Worm (Caenorhabditis elegans) whole organism, L2 larva: ENCODE results near the gene R07H5.9.

Source experiments
- ama-1 ChIP-seq: fragments of 150-350 bp; optimal IDR thresholded peaks from 2 replicates; lab custom pipeline; 2018; ENCODE audit warnings: inconsistent platforms
- egl-27 ChIP-seq: sonication (generic microtip); optimal IDR thresholded peaks from 3 replicates; lab custom pipeline; 2017; ENCODE audit warnings: missing biosample characterization, missing genetic modification reagents, missing genetic modification characterization
- elt-3 ChIP-seq: sonication (generic microtip); optimal IDR thresholded peaks from 2 replicates; lab custom pipeline; 2017; ENCODE audit warnings: missing biosample characterization, missing genetic modification characterization
- gmeb-1 ChIP-seq: fragments of 150-350 bp; optimal IDR thresholded peaks from 2 replicates; lab custom pipeline; 2014; ENCODE audit warnings: missing biosample characterization, missing genetic modification characterization
- lin-39 ChIP-seq: fragments of 150-350 bp; optimal IDR thresholded peaks from 2 replicates; lab custom pipeline; 2014; ENCODE audit warnings: missing biosample characterization, missing genetic modification reagents, missing genetic modification characterization
- mdl-1 ChIP-seq, 2 experiments: fragments of 150-350 bp in 1 of 2; sonication (generic microtip) in 1 of 2; optimal IDR thresholded peaks; 2 replicates each; lab custom pipeline; 2017; ENCODE audit warnings: missing biosample characterization in 2 of 2, missing genetic modification characterization in 2 of 2
- nhr-237 ChIP-seq: fragments of 150-350 bp; optimal IDR thresholded peaks from 2 replicates; lab custom pipeline; 2014; ENCODE audit warnings: missing biosample characterization, missing genetic modification characterization
- nhr-25 ChIP-seq: fragments of 150-350 bp; sonication (generic microtip); optimal IDR thresholded peaks from 3 replicates; lab custom pipeline; 2014; ENCODE audit warnings: missing biosample characterization, missing genetic modification characterization
- nhr-77 ChIP-seq: fragments of 150-350 bp; optimal IDR thresholded peaks from 2 replicates; lab custom pipeline; 2014; ENCODE audit warnings: missing biosample characterization, missing genetic modification characterization
- peb-1 ChIP-seq: fragments of 150-350 bp; optimal IDR thresholded peaks from 2 replicates; lab custom pipeline; 2014; ENCODE audit warnings: missing biosample characterization, missing genetic modification characterization
- ztf-11 ChIP-seq: sonication (generic microtip); optimal IDR thresholded peaks from 2 replicates; lab custom pipeline; 2017; ENCODE audit warnings: missing biosample characterization, missing genetic modification characterization
- ztf-4 ChIP-seq: fragments of 150-350 bp; optimal IDR thresholded peaks from 2 replicates; lab custom pipeline; 2014; ENCODE audit warnings: missing biosample characterization, missing genetic modification characterization

DNA sequence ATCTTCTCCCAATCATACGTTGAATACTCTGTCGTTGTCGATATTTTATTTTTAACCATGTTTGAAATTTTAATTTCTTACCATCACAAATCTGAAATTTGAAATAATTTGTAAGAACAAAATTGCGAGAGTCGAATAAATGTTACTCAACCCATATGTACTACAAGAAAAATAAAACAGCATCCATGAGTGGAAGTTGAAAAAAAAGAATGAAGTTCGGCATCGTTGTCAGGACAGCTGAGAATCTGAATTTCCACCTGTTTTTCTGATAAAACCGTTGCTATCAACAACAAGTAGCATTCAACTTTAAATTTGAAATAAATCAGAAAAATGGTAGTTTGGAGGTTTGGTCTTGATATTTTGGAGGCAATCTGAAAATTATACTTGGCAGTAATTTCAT lies 16.6 kb downstream of the R07H5.9 start, which contains the start of gene C29F4.3:
- TF ChIP-seq ztf-11 (no peak), ztf-4 (tag; lab: Kevin White, UChicago) (no peak), ama-1 (lab: Kevin White, UChicago) (no peak), nhr-25 (tag; lab: Kevin White, UChicago) (no peak), nhr-237 (no peak), mdl-1 (tag; optimal IDR thresholded peaks at IDR 0.05; lab: Kevin White, UChicago) (no peak), peb-1 (tag; lab: Kevin White, UChicago) (no peak), nhr-77 (no peak), gmeb-1 (tag; lab: Kevin White, UChicago) (no peak), egl-27 (tag; lab: Kevin White, UChicago) (no peak), lin-39 (tag; lab: Kevin White, UChicago) (no peak), elt-3 (no peak)
